Fruit fly (Drosophila melanogaster): ENCODE results near the gene Tsp39D.

Tsp39D gene

DNA sequence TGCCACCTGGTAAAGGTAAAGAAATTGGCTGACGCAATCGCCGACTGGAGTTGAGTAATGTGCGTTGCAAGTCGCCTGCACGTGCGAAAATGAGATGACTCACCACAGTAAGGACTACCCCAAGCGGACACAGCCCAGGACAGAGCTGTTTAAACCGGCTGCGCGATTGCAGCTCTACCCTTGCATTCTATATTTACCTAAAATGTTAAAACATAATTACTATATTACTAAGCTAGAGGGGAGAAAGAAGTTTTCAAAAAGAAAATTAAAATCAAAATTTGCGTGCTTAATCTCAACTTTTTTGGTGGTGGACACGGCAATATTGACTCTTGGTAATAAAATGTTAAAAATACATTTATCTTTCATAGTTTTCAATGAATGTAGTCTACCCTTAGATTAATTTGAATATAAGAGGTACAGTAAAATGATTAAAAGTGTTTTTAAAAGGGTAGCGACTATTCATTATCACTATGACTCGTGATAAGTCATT, 33.2 kb upstream of the Tsp39D start:
- TF ChIP-seq Vsx2 (GFP tag; optimal IDR thresholded peaks at IDR 0.05; ENCODE audit: partially characterized antibody) (no peak), Hnf4 (GFP tag; optimal IDR thresholded peaks at IDR 0.05) (no peak), Abd-B (GFP tag; optimal IDR thresholded peaks at IDR 0.05) (no peak), dsf (GFP tag; optimal IDR thresholded peaks at IDR 0.05; ENCODE audit: borderline replicate concordance) (no peak), br (GFP tag; optimal IDR thresholded peaks at IDR 0.05) (no peak), sv (GFP tag; optimal IDR thresholded peaks at IDR 0.05) (no peak), Mio (GFP tag; optimal IDR thresholded peaks at IDR 0.05) (no peak), h (GFP tag; optimal IDR thresholded peaks at IDR 0.05) (no peak), Rel (GFP tag; optimal IDR thresholded peaks at IDR 0.05) (no peak), Rel (tag; optimal IDR thresholded peaks at IDR 0.05) (no peak), Jra (GFP tag; optimal IDR thresholded peaks at IDR 0.05) (no peak), foxo (GFP tag; optimal IDR thresholded peaks at IDR 0.05) (no peak), pan (optimal IDR thresholded peaks at IDR 0.05) (no peak), Hr83 (GFP tag; optimal IDR thresholded peaks at IDR 0.05; ENCODE audit: poor library complexity, severe bottlenecking) (no peak), brk (GFP tag; optimal IDR thresholded peaks at IDR 0.05) (no peak), GATAd (GFP tag; optimal IDR thresholded peaks at IDR 0.05) (no peak), psq (GFP tag; optimal IDR thresholded peaks at IDR 0.05) (no peak)

DNA sequence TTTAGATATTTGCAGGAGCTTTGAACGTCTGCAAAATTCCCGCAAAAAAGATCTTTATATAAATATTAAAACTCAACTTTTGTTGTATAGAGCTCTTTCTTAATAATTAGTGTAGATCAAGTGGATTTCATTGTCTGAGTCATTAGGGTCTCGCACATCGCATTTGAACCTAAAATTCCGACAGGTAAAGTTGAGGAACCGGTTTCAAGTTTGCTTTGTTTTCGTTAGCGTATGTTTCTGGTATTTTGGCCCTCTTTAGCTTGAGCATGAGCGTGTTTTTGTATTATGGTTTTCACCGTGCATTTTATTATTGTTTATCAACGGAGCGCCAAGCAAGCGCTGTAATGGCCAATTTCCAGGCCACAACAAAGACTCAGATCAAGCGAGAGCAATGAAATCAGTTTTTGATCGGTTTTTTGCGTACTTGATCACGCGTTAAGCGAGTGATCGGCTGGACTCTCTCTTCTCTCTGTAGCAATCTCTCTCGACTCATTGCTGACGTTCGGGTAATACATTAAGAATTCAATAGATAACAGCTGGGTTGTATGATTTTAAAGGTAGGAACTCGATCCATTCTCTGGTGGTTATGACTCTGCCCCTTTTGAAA, 31.5 kb upstream of the Tsp39D start:
- TF ChIP-seq dl (GFP tag; optimal IDR thresholded peaks at IDR 0.05; ENCODE audit: insufficient read depth in 1 of 2, partially characterized antibody in 2 of 2) (peak; percentile 43 to 65), HLH106 (tag; optimal IDR thresholded peaks at IDR 0.05) (no peak), tai (GFP tag; optimal IDR thresholded peaks at IDR 0.05) (no peak), Hr78 (GFP tag; optimal IDR thresholded peaks at IDR 0.05) (no peak), brk (GFP tag; optimal IDR thresholded peaks at IDR 0.05) (peak; percentile 5), OdsH (GFP tag; optimal IDR thresholded peaks at IDR 0.05) (no peak), Abd-B (GFP tag; optimal IDR thresholded peaks at IDR 0.05) (no peak), Mio (GFP tag; optimal IDR thresholded peaks at IDR 0.05) (peak; percentile 75), jim (GFP tag; optimal IDR thresholded peaks at IDR 0.05) (no peak), br (GFP tag; optimal IDR thresholded peaks at IDR 0.05) (no peak), sv (GFP tag; optimal IDR thresholded peaks at IDR 0.05) (no peak), CG32264 (GFP tag; optimal IDR thresholded peaks at IDR 0.05) (no peak), psq (GFP tag; optimal IDR thresholded peaks at IDR 0.05) (peak; percentile 4), Hr83 (GFP tag; optimal IDR thresholded peaks at IDR 0.05; ENCODE audit: poor library complexity, severe bottlenecking) (no peak), Dif (GFP tag; optimal IDR thresholded peaks at IDR 0.05; ENCODE audit: partially characterized antibody) (peak; percentile 33), Rel (GFP tag; optimal IDR thresholded peaks at IDR 0.05) (peak; percentile 35), Rel (tag; optimal IDR thresholded peaks at IDR 0.05) (peak; percentile 59), sage (GFP tag; optimal IDR thresholded peaks at IDR 0.05) (peak; percentile 9)

DNA sequence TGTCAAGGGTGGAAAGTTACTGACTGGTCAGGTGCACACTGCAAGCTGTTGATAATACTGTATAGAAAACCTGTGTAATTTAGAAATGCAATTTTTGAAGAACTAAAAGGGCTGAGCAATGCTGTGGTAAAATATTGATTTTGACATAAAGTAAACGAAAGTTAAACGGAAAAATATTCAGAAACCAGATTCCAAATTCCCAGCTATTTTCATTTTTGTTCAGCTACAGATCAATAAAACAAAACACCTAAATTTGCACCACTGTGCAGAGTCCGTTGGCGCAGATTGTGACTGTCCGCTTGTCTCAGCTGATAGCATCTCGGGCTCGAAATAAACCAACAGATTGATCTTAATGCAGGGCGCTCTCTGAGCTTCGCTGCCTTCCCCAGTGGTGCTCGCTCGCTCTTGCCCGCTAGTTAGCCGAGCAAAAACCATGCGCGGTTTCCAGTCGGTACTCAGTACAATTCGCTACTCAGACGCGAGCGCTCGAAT, 30.5 kb upstream of the Tsp39D start, which contains the start of gene CG46314:
Gene CG46314, plus strand, starts transcription at position 452 of the 492 bp plus-strand sequence.
- no peak for TF ChIP-seq CrebA (GFP tag; optimal IDR thresholded peaks at IDR 0.05; ENCODE audit: borderline replicate concordance)
- TF ChIP-seq CG9705 (GFP tag; optimal IDR thresholded peaks at IDR 0.05), result peak; percentile 53
- peak; percentile 50 for TF ChIP-seq Vsx2 (GFP tag; optimal IDR thresholded peaks at IDR 0.05; ENCODE audit: partially characterized antibody)
- peak; percentile 55 for TF ChIP-seq h (GFP tag; optimal IDR thresholded peaks at IDR 0.05)
- peak; percentile 56 for TF ChIP-seq OdsH (GFP tag; optimal IDR thresholded peaks at IDR 0.05)
- no peak for TF ChIP-seq Abd-B (GFP tag; optimal IDR thresholded peaks at IDR 0.05)
- no peak for TF ChIP-seq Mio (GFP tag; optimal IDR thresholded peaks at IDR 0.05)
- no peak for TF ChIP-seq Myc (optimal IDR thresholded peaks at IDR 0.05)
- peak in 1 of 2 experiments; percentile 73 for TF ChIP-seq foxo (GFP tag; optimal IDR thresholded peaks at IDR 0.05)
- TF ChIP-seq Hnf4 (GFP tag; optimal IDR thresholded peaks at IDR 0.05), result no peak
- no peak for TF ChIP-seq lola (GFP tag; optimal IDR thresholded peaks at IDR 0.05)
- TF ChIP-seq dl (GFP tag; optimal IDR thresholded peaks at IDR 0.05; ENCODE audit: insufficient read depth in 1 of 2, partially characterized antibody in 2 of 2), result peak; percentile 57 to 74
- no peak for TF ChIP-seq Rel (GFP tag; optimal IDR thresholded peaks at IDR 0.05)
- peak; percentile 14 for TF ChIP-seq Rel (tag; optimal IDR thresholded peaks at IDR 0.05)
- no peak for TF ChIP-seq sv (GFP tag; optimal IDR thresholded peaks at IDR 0.05)
- TF ChIP-seq psq (GFP tag; optimal IDR thresholded peaks at IDR 0.05), result peak; percentile 20
- peak; percentile 66 for TF ChIP-seq Dif (GFP tag; optimal IDR thresholded peaks at IDR 0.05; ENCODE audit: partially characterized antibody)
- TF ChIP-seq CG32264 (GFP tag; optimal IDR thresholded peaks at IDR 0.05), result no peak
- TF ChIP-seq pan (optimal IDR thresholded peaks at IDR 0.05), result no peak
- no peak for TF ChIP-seq sage (GFP tag; optimal IDR thresholded peaks at IDR 0.05)
- peak; percentile 54 for TF ChIP-seq rgr (GFP tag; optimal IDR thresholded peaks at IDR 0.05)
- TF ChIP-seq GATAd (GFP tag; optimal IDR thresholded peaks at IDR 0.05), result no peak
- TF ChIP-seq jim (GFP tag; optimal IDR thresholded peaks at IDR 0.05), result no peak
- TF ChIP-seq fru (GFP tag; optimal IDR thresholded peaks at IDR 0.05), result peak; percentile 74
- no peak for TF ChIP-seq Dfd (GFP tag; optimal IDR thresholded peaks at IDR 0.05)
- no peak for TF ChIP-seq brk (GFP tag; optimal IDR thresholded peaks at IDR 0.05)
- TF ChIP-seq Hr78 (GFP tag; optimal IDR thresholded peaks at IDR 0.05), result no peak
- peak; percentile 53 for TF ChIP-seq dmrt93B (GFP tag; optimal IDR thresholded peaks at IDR 0.05)
- TF ChIP-seq Hr83 (GFP tag; optimal IDR thresholded peaks at IDR 0.05; ENCODE audit: poor library complexity, severe bottlenecking), result peak; percentile 75
- peak; percentile 48 for TF ChIP-seq ey (GFP tag; optimal IDR thresholded peaks at IDR 0.05)
- TF ChIP-seq usp (GFP tag; optimal IDR thresholded peaks at IDR 0.05), result no peak
- TF ChIP-seq Jra (GFP tag; optimal IDR thresholded peaks at IDR 0.05), result no peak
- no peak for TF ChIP-seq tai (GFP tag; optimal IDR thresholded peaks at IDR 0.05)
- TF ChIP-seq HLH106 (tag; optimal IDR thresholded peaks at IDR 0.05), result peak; percentile 71
- TF ChIP-seq dsf (GFP tag; optimal IDR thresholded peaks at IDR 0.05; ENCODE audit: borderline replicate concordance), result no peak
- peak; percentile 76 for TF ChIP-seq woc (GFP tag; optimal IDR thresholded peaks at IDR 0.05)
- no peak for TF ChIP-seq N (GFP tag; optimal IDR thresholded peaks at IDR 0.05)
- peak; percentile 33 for TF ChIP-seq br (GFP tag; optimal IDR thresholded peaks at IDR 0.05)
- peak; percentile 68 for TF ChIP-seq Sp1 (GFP tag; optimal IDR thresholded peaks at IDR 0.05)

All from whole organism, wandering third instar larva.